Worm (Caenorhabditis elegans) whole organism, mixed stage, embryonic: Measurements from ENCODE around the gene B0496.1.

ENCODE experiments used
- M03D4.4 ChIP-seq: sonication (generic microtip); optimal IDR thresholded peaks from 2 replicates; lab custom pipeline; 2017; ENCODE audit warnings: mild to moderate bottlenecking, missing genetic modification characterization, missing compliant biosample characterization
- ceh-39 ChIP-seq: fragments of 150-350 bp; optimal IDR thresholded peaks from 2 replicates; lab custom pipeline; 2014; ENCODE audit warnings: missing biosample characterization, missing genetic modification characterization
- elt-3 ChIP-seq: fragments of 150-350 bp; optimal IDR thresholded peaks from 2 replicates; lab custom pipeline; 2014; ENCODE audit warnings: missing biosample characterization, missing genetic modification characterization
- flh-1 ChIP-seq: fragments of 200-800 bp; sonication (Bioruptor generic); optimal IDR thresholded peaks from 2 replicates; lab custom pipeline; 2018; ENCODE audit warnings: mild to moderate bottlenecking, missing genetic modification characterization, moderate library complexity, missing compliant biosample characterization
- ham-2 ChIP-seq: fragments of 200-800 bp; sonication (Bioruptor generic); optimal IDR thresholded peaks from 2 replicates; lab custom pipeline; 2018; ENCODE audit warnings: mild to moderate bottlenecking, missing genetic modification characterization, missing compliant biosample characterization
- hlh-1 ChIP-seq: fragments of 150-350 bp; optimal IDR thresholded peaks from 2 replicates; lab custom pipeline; 2014; ENCODE audit warnings: missing biosample characterization, missing genetic modification reagents, missing genetic modification characterization
- lin-13 ChIP-seq: fragments of 150-350 bp; optimal IDR thresholded peaks from 2 replicates; lab custom pipeline; 2014; ENCODE audit warnings: missing biosample characterization, missing genetic modification characterization
- mep-1 ChIP-seq: fragments of 150-350 bp; optimal IDR thresholded peaks from 2 replicates; lab custom pipeline; 2017; ENCODE audit warnings: missing biosample characterization, missing genetic modification reagents, missing genetic modification characterization, inconsistent platforms
- mls-2 ChIP-seq: sonication (generic microtip); optimal IDR thresholded peaks from 2 replicates; lab custom pipeline; 2016; ENCODE audit warnings: mild to moderate bottlenecking, missing genetic modification characterization, moderate library complexity, missing compliant biosample characterization
- nhr-12 ChIP-seq: fragments of 150-350 bp; optimal IDR thresholded peaks from 2 replicates; lab custom pipeline; 2014; ENCODE audit warnings: missing biosample characterization, missing genetic modification characterization
- nhr-28 ChIP-seq: fragments of 150-350 bp; optimal IDR thresholded peaks from 2 replicates; lab custom pipeline; 2014; ENCODE audit warnings: missing biosample characterization, missing genetic modification characterization
- snpc-4 ChIP-seq: fragments of 150-350 bp; optimal IDR thresholded peaks from 2 replicates; lab custom pipeline; 2014; ENCODE audit warnings: missing biosample characterization, missing genetic modification characterization
- tbx-8 ChIP-seq: fragments of 200-800 bp; sonication (Bioruptor generic); optimal IDR thresholded peaks from 2 replicates; lab custom pipeline; 2018; ENCODE audit warnings: mild to moderate bottlenecking, missing genetic modification characterization, moderate library complexity, missing compliant biosample characterization
- unc-120 ChIP-seq: sonication (generic microtip); optimal IDR thresholded peaks from 2 replicates; lab custom pipeline; 2017; ENCODE audit warnings: missing genetic modification characterization, missing compliant biosample characterization; ENCODE audit not compliant: poor library complexity, severe bottlenecking
- unc-39 ChIP-seq: fragments of 150-350 bp; optimal IDR thresholded peaks from 2 replicates; lab custom pipeline; 2014; ENCODE audit warnings: missing biosample characterization, missing genetic modification characterization
- zip-8 ChIP-seq: fragments of 150-350 bp; optimal IDR thresholded peaks from 2 replicates; lab custom pipeline; 2014; ENCODE audit warnings: missing biosample characterization, missing genetic modification characterization
- ztf-11 ChIP-seq: fragments of 150-350 bp; optimal IDR thresholded peaks from 2 replicates; lab custom pipeline; 2014; ENCODE audit warnings: missing biosample characterization, missing genetic modification characterization

The B0496.1 gene

DNA sequence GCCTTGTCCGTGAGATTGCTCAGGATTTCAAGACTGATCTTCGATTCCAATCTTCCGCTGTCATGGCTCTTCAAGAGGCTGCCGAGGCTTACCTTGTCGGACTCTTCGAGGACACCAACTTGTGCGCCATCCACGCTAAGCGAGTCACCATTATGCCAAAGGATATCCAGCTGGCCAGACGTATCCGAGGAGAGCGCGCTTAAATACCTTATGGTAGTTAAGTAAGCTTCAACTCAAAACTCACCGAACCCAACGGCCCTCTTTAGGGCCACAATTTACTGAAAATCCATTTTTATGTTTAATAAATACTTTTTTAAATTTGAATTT is 42.3 kb downstream of the B0496.1 start:
- TF ChIP-seq elt-3 (tag; lab: Kevin White, UChicago) (no peak), lin-13 (tag; lab: Kevin White, UChicago) (no peak), unc-120 (no peak), ztf-11 (tag; lab: Kevin White, UChicago) (no peak), nhr-12 (tag; lab: Kevin White, UChicago) (no peak), tbx-8 (no peak), mls-2 (tag; lab: Kevin White, UChicago) (no peak), hlh-1 (tag; lab: Kevin White, UChicago) (no peak), flh-1 (GFP tag; lab: Kevin White, UChicago) (no peak), mep-1 (tag; lab: Kevin White, UChicago) (no peak)

DNA sequence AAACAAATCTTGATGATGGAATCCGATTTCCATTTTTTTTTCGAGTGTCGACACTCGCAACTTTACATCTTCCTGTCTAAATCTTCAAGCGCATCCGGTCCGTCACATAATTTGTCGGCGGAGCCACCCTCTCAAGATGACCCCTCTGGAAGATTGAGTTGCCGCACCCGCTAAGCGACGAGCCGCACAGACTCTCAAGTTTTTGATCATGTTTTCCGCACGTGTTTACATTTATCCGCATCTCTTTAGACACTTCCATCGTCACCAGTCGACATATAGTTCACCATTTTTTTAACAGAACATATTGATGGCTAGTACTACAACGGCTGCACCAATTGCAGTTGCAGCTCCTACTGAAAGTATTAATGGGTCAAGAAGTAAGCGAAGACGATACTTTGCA is 45.4 kb downstream of the B0496.1 start, which contains the start of gene F55G1.1:
F55G1.1 (plus strand) TSS at position 301 of the 400 bp plus-strand sequence.
- no peak for TF ChIP-seq ceh-39 (tag; lab: Kevin White, UChicago)
- TF ChIP-seq zip-8 = no peak
- TF ChIP-seq lin-13 (tag; lab: Kevin White, UChicago) = no peak
- TF ChIP-seq nhr-28 (tag; lab: Kevin White, UChicago) = no peak
- TF ChIP-seq M03D4.4 (tag; lab: Kevin White, UChicago) = no peak
- no peak for TF ChIP-seq unc-39 (tag; lab: Kevin White, UChicago)
- no peak for TF ChIP-seq snpc-4 (tag; lab: Kevin White, UChicago)
- TF ChIP-seq ham-2 = no peak
- no peak for TF ChIP-seq mep-1 (tag; lab: Kevin White, UChicago)
